Worm (Caenorhabditis elegans) whole organism, L2 larva: ENCODE measurements around the gene srh-279.

Source experiments
- C34F6.9 ChIP-seq: fragments of 150-350 bp; optimal IDR thresholded peaks from 2 replicates; lab custom pipeline; 2014; ENCODE audit warnings: missing biosample characterization, missing genetic modification characterization
- F13H6.1 ChIP-seq: sonication (generic microtip); optimal IDR thresholded peaks from 2 replicates; lab custom pipeline; 2016; ENCODE audit warnings: missing genetic modification characterization, missing compliant biosample characterization
- R02D3.7 ChIP-seq: fragments of 150-350 bp; optimal IDR thresholded peaks from 2 replicates; lab custom pipeline; 2014; ENCODE audit warnings: missing biosample characterization, missing genetic modification characterization
- alr-1 ChIP-seq: fragments of 150-350 bp; optimal IDR thresholded peaks from 2 replicates; lab custom pipeline; 2014; ENCODE audit warnings: missing biosample characterization, missing genetic modification characterization
- aly-2 ChIP-seq: fragments of 150-350 bp; optimal IDR thresholded peaks from 2 replicates; lab custom pipeline; 2014; ENCODE audit warnings: missing biosample characterization, missing genetic modification characterization
- ama-1 ChIP-seq: fragments of 150-350 bp; optimal IDR thresholded peaks from 2 replicates; lab custom pipeline; 2018; ENCODE audit warnings: inconsistent platforms
- blmp-1 ChIP-seq: sonication (generic microtip); optimal IDR thresholded peaks from 2 replicates; lab custom pipeline; 2017; ENCODE audit warnings: missing genetic modification characterization, mild to moderate bottlenecking, missing compliant biosample characterization, antibody characterized with exemption, moderate library complexity; ENCODE audit not compliant: insufficient read depth
- ceh-16 ChIP-seq: fragments of 150-350 bp; optimal IDR thresholded peaks from 2 replicates; lab custom pipeline; 2014; ENCODE audit warnings: missing biosample characterization, missing genetic modification characterization
- ceh-82 ChIP-seq: fragments of 150-350 bp; optimal IDR thresholded peaks from 2 replicates; lab custom pipeline; 2014; ENCODE audit warnings: missing biosample characterization, missing genetic modification characterization
- dmd-4 ChIP-seq: sonication (generic microtip); optimal IDR thresholded peaks from 2 replicates; lab custom pipeline; 2017; ENCODE audit warnings: missing biosample characterization, missing genetic modification characterization
- egl-27 ChIP-seq: sonication (generic microtip); optimal IDR thresholded peaks from 3 replicates; lab custom pipeline; 2017; ENCODE audit warnings: missing biosample characterization, missing genetic modification reagents, missing genetic modification characterization
- elt-1 ChIP-seq: fragments of 150-350 bp; optimal IDR thresholded peaks from 2 replicates; lab custom pipeline; 2014; ENCODE audit warnings: missing biosample characterization, missing genetic modification characterization
- fos-1 ChIP-seq: fragments of 150-350 bp; optimal IDR thresholded peaks from 2 replicates; lab custom pipeline; 2014; ENCODE audit warnings: missing biosample characterization, missing genetic modification characterization
- gmeb-1 ChIP-seq: fragments of 150-350 bp; optimal IDR thresholded peaks from 2 replicates; lab custom pipeline; 2014; ENCODE audit warnings: missing biosample characterization, missing genetic modification characterization
- lin-11 ChIP-seq: fragments of 150-350 bp; sonication (generic microtip); optimal IDR thresholded peaks from 2 replicates; lab custom pipeline; 2014; ENCODE audit warnings: missing biosample characterization, missing genetic modification characterization, inconsistent platforms, mixed read lengths
- lin-39 ChIP-seq: fragments of 150-350 bp; optimal IDR thresholded peaks from 2 replicates; lab custom pipeline; 2014; ENCODE audit warnings: missing biosample characterization, missing genetic modification reagents, missing genetic modification characterization
- lsy-2 ChIP-seq, 2 experiments: fragments of 150-350 bp in 1 of 2; sonication (generic microtip) in 1 of 2; optimal IDR thresholded peaks; 2 replicates each; lab custom pipeline; 2014 to 2017; ENCODE audit warnings: missing biosample characterization in 2 of 2, missing genetic modification characterization in 2 of 2
- mbf-1 ChIP-seq: sonication (generic microtip); optimal IDR thresholded peaks from 2 replicates; lab custom pipeline; 2017; ENCODE audit warnings: missing biosample characterization, missing genetic modification characterization
- mdl-1 ChIP-seq, 2 experiments: fragments of 150-350 bp in 1 of 2; sonication (generic microtip) in 1 of 2; optimal IDR thresholded peaks; 2 replicates each; lab custom pipeline; 2017; ENCODE audit warnings: missing biosample characterization in 2 of 2, missing genetic modification characterization in 2 of 2
- nhr-10 ChIP-seq: sonication (generic microtip); optimal IDR thresholded peaks from 2 replicates; lab custom pipeline; 2017; ENCODE audit warnings: missing biosample characterization, missing genetic modification characterization
- nhr-11 ChIP-seq: fragments of 150-350 bp; optimal IDR thresholded peaks from 2 replicates; lab custom pipeline; 2014; ENCODE audit warnings: missing biosample characterization, missing genetic modification characterization
- nhr-12 ChIP-seq: fragments of 150-350 bp; optimal IDR thresholded peaks from 2 replicates; lab custom pipeline; 2014; ENCODE audit warnings: missing biosample characterization, missing genetic modification characterization
- nhr-129 ChIP-seq: fragments of 150-350 bp; optimal IDR thresholded peaks from 2 replicates; lab custom pipeline; 2014; ENCODE audit warnings: missing biosample characterization, missing genetic modification characterization
- nhr-237 ChIP-seq: fragments of 150-350 bp; optimal IDR thresholded peaks from 2 replicates; lab custom pipeline; 2014; ENCODE audit warnings: missing biosample characterization, missing genetic modification characterization
- nhr-25 ChIP-seq: fragments of 150-350 bp; sonication (generic microtip); optimal IDR thresholded peaks from 3 replicates; lab custom pipeline; 2014; ENCODE audit warnings: missing biosample characterization, missing genetic modification characterization
- nhr-6 ChIP-seq: fragments of 150-350 bp; optimal IDR thresholded peaks from 2 replicates; lab custom pipeline; 2014; ENCODE audit warnings: missing biosample characterization, missing genetic modification characterization
- nhr-77 ChIP-seq: fragments of 150-350 bp; optimal IDR thresholded peaks from 2 replicates; lab custom pipeline; 2014; ENCODE audit warnings: missing biosample characterization, missing genetic modification characterization
- peb-1 ChIP-seq: fragments of 150-350 bp; optimal IDR thresholded peaks from 2 replicates; lab custom pipeline; 2014; ENCODE audit warnings: missing biosample characterization, missing genetic modification characterization
- sma-3 ChIP-seq: sonication (generic microtip); optimal IDR thresholded peaks from 2 replicates; lab custom pipeline; 2016; ENCODE audit warnings: missing genetic modification reagents, missing genetic modification characterization, missing compliant biosample characterization
- sma-9 ChIP-seq, 2 experiments: fragments of 150-350 bp in 1 of 2; sonication (generic microtip) in 1 of 2; optimal IDR thresholded peaks; 2 replicates each; lab custom pipeline; 2014 to 2016; ENCODE audit warnings: missing genetic modification characterization in 2 of 2, mild to moderate bottlenecking in 1 of 2, missing biosample characterization in 1 of 2, missing compliant biosample characterization in 1 of 2, missing genetic modification reagents in 1 of 2, moderate library complexity in 1 of 2
- snpc-4 ChIP-seq: fragments of 150-350 bp; optimal IDR thresholded peaks from 2 replicates; lab custom pipeline; 2014; ENCODE audit warnings: missing biosample characterization, missing genetic modification characterization
- unc-39 ChIP-seq: fragments of 150-350 bp; optimal IDR thresholded peaks from 2 replicates; lab custom pipeline; 2014; ENCODE audit warnings: missing biosample characterization, missing genetic modification characterization
- zag-1 ChIP-seq: fragments of 150-350 bp; optimal IDR thresholded peaks from 2 replicates; lab custom pipeline; 2014; ENCODE audit warnings: missing biosample characterization, missing genetic modification characterization
- ztf-1 ChIP-seq: fragments of 200-800 bp; sonication (Bioruptor generic); conservative IDR thresholded peaks from 2 replicates; pipeline ENCODE4 v1.3.6; 2022; ENCODE audit warnings: missing genetic modification characterization, missing compliant biosample characterization
- ztf-11 ChIP-seq: sonication (generic microtip); optimal IDR thresholded peaks from 2 replicates; lab custom pipeline; 2017; ENCODE audit warnings: missing biosample characterization, missing genetic modification characterization
- ztf-4 ChIP-seq: fragments of 150-350 bp; optimal IDR thresholded peaks from 2 replicates; lab custom pipeline; 2014; ENCODE audit warnings: missing biosample characterization, missing genetic modification characterization

srh-279 gene

DNA sequence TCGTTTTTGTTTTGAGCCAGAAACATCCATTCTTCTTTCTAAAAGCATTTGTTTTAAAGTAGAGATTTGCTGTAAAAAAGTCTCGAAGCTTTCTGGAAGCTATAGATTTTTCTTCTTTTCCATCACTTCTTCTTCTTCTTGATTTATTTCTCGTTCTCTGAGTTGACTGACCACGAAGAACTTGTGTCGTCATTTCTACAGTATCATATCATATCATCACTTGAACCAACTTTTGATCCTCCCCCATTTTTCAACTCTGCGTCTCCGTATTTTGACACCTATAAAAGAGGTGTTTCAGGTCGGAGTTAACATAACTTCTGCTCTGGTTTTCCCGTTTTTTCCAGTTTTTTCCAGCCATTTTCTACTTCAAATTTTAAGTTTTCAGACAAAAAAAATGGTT, 22.3 kb downstream of the srh-279 start, which contains the start of gene F11A5.9:
F11A5.9 (plus strand) TSS at position 386 of the 400 bp plus-strand sequence.
- TF ChIP-seq dmd-4, result no peak
- TF ChIP-seq nhr-10, result no peak
- no peak for TF ChIP-seq nhr-25 (tag; lab: Kevin White, UChicago)
- TF ChIP-seq fos-1, result no peak
- no peak for TF ChIP-seq blmp-1 (tag; lab: Kevin White, UChicago)
- no peak for TF ChIP-seq sma-3
- no peak for TF ChIP-seq ceh-82
- no peak for TF ChIP-seq F13H6.1
- TF ChIP-seq elt-1 (tag; lab: Kevin White, UChicago), result no peak
- TF ChIP-seq gmeb-1 (tag; lab: Kevin White, UChicago), result no peak
- no peak for TF ChIP-seq snpc-4
- TF ChIP-seq lin-39 (tag; lab: Kevin White, UChicago), result no peak
- TF ChIP-seq ceh-16, result no peak
- TF ChIP-seq, all 48 proteins: peak for 0

DNA sequence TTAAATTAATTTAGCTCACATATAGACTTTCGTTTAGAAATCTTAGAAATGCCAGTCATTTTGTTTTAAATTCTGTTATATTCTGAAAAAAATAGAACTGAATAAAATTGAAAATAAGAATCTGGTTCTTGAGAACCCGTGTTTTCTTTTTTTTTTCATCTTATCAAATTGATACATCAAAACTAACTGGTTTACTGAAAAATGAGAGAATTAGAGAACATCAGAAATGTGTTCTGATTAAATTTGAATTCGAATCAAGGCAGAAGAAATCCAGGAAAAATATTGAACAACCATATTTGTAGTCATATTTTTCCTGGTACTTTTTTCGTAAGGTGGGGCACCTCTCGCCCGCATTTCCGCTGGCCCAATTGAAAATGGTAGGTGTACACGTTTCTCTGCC, 26.3 kb downstream of the srh-279 start, which contains the start of gene F11A5.15:
F11A5.15 (minus strand) TSS at position 101 of the 400 bp plus-strand sequence.
- TF ChIP-seq aly-2 (tag; lab: Kevin White, UChicago) (no peak), nhr-11 (tag; lab: Kevin White, UChicago) (no peak), C34F6.9 (tag; lab: Kevin White, UChicago) (no peak), peb-1 (tag; lab: Kevin White, UChicago) (no peak), F13H6.1 (no peak), sma-3 (no peak), R02D3.7 (tag; lab: Kevin White, UChicago) (no peak), lin-11 (tag; lab: Kevin White, UChicago) (no peak), fos-1 (no peak)

ce11 chrV:16218972-16219757, 27.0 kb downstream of the srh-279 start, which contains the start of gene glc-1:
Gene glc-1, plus strand, starts transcription at chrV:16219634.
- TF ChIP-seq ztf-4 (tag; lab: Kevin White, UChicago) (no peak), sma-9 (GFP tag; optimal IDR thresholded peaks at IDR 0.05; lab: Kevin White, UChicago) (peak; percentile 36), sma-9 (tag; optimal IDR thresholded peaks at IDR 0.05; lab: Kevin White, UChicago) (no peak)

- TF ChIP-seq mdl-1 (tag; optimal IDR thresholded peaks at IDR 0.05; lab: Kevin White, UChicago) (no peak), unc-39 (tag; lab: Kevin White, UChicago) (no peak), sma-3 (no peak), mbf-1 (tag; lab: Kevin White, UChicago) (no peak), nhr-10 (no peak), nhr-129 (tag; lab: Kevin White, UChicago) (no peak), F13H6.1 (no peak)
- TF ChIP-seq, all 48 proteins: peak for 0
These were observed 27.8 kb downstream of the srh-279 start for ce11 chrV:16220020-16220419.

- TF ChIP-seq lin-11 (tag; lab: Kevin White, UChicago) (no peak), ztf-1 (GFP tag; lab: Robert Waterston, UW) (no peak), ztf-11 (tag; lab: Kevin White, UChicago) (no peak), ceh-16 (no peak), alr-1 (tag; lab: Kevin White, UChicago) (no peak), egl-27 (tag; lab: Kevin White, UChicago) (no peak), nhr-12 (tag; lab: Kevin White, UChicago) (no peak), nhr-77 (no peak), ama-1 (lab: Kevin White, UChicago) (no peak), nhr-6 (tag; lab: Kevin White, UChicago) (no peak), F13H6.1 (no peak), nhr-10 (no peak), aly-2 (tag; lab: Kevin White, UChicago) (no peak), nhr-25 (tag; lab: Kevin White, UChicago) (no peak), zag-1 (tag; lab: Kevin White, UChicago) (no peak), C34F6.9 (tag; lab: Kevin White, UChicago) (no peak), lsy-2 (tag; optimal IDR thresholded peaks at IDR 0.05; lab: Kevin White, UChicago) (no peak), gmeb-1 (tag; lab: Kevin White, UChicago) (no peak), nhr-237 (tag; lab: Kevin White, UChicago) (no peak)
- TF ChIP-seq, all 48 proteins: peak for 0
These were observed 31.8 kb downstream of the srh-279 start, which contains the start of gene stdh-2 for ce11 chrV:16224027-16224426. Gene stdh-2, plus strand, starts transcription at chrV:16224327.
